Worm (Caenorhabditis elegans): Measurements from ENCODE around the gene T05H4.15.

The T05H4.15 gene

DNA sequence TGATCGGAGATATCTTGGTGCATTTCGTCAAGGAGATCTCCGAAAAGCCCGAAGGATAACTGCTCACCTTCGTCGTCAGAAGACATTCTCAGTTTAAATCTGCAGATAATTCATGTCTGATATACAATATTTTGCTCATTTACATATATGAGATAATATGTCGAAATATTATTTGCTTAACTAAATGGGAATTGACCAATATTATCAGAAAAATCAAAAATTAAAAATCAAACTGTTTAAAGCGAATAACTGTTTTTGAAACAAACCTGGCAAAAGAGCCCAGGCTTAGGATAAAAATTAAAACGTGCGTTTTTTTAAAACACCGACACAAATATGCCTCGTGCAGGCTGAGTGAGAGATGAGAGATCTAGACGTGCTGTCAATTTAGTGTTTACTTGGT lies at the start of gene T05H4.15:
Gene T05H4.15, minus strand, starts transcription at position 101 of the 400 bp plus-strand sequence.
- no peak for TF ChIP-seq dao-5 (tag; optimal IDR thresholded peaks at IDR 0.05)
- TF ChIP-seq him-1 (tag; optimal IDR thresholded peaks at IDR 0.05) = no peak
- TF ChIP-seq W03F9.2 (tag; optimal IDR thresholded peaks at IDR 0.05) = no peak

DNA sequence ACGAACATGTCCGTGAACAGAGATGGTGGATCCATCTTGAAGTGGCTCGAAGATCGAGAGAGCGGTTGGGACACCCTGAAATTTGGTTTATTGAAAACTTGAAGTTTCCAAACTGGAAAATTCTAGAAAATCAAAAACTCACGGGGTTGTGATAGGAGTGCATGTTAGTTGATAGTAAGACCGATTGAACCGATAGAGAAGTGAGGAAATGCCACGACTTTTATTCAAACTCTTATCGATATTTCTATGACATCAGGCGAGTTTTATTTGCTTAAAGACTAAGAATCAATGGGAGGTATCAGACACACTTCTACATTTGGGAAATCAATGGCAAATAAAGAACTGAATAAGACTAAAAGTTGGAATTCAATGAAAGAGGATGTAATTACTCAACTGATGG lies 47.3 kb upstream of the T05H4.15 start, which contains the start of gene lec-10:
Gene lec-10, minus strand, starts transcription at position 272 of the 400 bp plus-strand sequence.
- TF ChIP-seq W03F9.2 (tag; optimal IDR thresholded peaks at IDR 0.05) = no peak
- no peak for TF ChIP-seq dao-5 (tag; optimal IDR thresholded peaks at IDR 0.05)
- TF ChIP-seq him-1 (tag; optimal IDR thresholded peaks at IDR 0.05) = no peak

DNA sequence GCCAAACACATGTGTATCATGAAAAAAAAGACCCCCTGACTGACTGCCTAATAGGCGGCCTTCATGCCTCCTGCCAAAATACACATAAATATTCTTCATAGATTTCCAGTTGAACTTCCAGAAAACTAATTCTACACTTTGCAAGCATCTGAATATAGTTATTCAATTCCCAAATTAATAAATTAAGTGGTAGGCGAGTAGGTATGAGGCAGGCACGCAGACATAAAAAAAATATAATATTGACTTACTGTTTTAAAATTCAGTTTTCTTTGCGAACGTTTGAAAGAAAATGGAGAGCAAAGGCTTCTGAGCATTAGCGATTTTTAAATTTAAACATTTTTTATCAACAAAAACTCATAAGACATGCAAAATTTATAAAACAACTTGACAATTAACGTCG lies 46.4 kb upstream of the T05H4.15 start:
- TF ChIP-seq W03F9.2 (tag; optimal IDR thresholded peaks at IDR 0.05) (no peak), dao-5 (tag; optimal IDR thresholded peaks at IDR 0.05) (no peak), him-1 (tag; optimal IDR thresholded peaks at IDR 0.05) (no peak)

DNA sequence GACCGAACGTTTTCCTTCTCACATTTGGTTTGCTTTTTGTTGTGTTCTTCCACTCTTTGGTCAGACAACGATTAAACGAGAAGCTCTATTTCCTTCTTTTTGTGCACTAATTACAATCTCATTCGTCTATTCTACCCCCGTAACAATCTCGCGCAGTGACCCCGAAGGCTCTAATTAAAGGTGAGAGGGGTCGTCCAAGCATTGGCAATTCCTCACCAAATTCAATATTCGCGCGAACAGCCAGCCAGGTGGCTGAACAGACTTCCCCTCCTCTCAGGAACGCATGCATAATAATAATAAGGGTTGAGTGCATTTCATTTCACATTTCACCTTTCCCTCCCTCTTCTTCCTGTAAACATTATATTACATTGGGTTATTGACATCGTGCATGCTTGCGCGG lies 43.6 kb upstream of the T05H4.15 start:
- no peak for TF ChIP-seq W03F9.2 (tag; optimal IDR thresholded peaks at IDR 0.05)

DNA sequence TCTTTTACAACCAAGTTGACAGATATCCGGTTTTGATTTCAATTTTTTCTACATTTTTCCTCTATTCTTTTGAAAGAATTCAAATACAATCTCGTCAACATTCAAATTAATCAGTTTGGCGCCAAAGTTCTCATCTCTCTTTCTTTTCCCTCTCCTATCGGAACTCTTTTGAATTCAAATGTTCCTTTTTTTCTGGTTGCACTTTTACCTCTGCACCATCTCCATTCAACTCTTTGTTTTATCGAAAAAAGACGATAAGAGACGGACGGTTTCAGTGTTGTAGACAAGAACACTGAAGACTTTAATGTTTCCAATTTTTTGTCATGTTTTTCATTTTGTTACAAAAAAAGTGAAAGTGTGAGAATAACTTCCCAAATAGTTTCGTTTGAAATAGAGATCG lies 34.5 kb upstream of the T05H4.15 start:
- TF ChIP-seq dao-5 (tag; optimal IDR thresholded peaks at IDR 0.05) = no peak
- TF ChIP-seq him-1 (tag; optimal IDR thresholded peaks at IDR 0.05) = no peak
- no peak for TF ChIP-seq W03F9.2 (tag; optimal IDR thresholded peaks at IDR 0.05)

DNA sequence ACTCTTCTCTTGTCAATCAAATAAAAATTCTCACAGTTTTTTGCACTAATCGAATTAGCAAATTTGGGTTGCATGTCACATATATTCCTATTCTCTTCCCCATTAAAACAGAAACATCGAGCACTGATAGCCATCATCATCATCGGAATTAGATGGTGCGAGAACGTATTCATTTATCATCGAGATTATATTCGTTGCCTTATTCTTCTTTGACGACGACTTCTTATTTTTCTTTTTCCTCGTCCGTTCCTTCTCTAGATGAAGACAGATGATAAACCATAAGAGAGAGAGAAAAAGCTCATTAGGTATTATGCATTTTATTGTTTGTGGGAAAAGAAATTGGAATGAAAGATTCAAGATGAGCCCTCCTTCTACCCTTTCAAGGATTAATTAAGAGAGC lies 29.7 kb upstream of the T05H4.15 start:
- no peak for TF ChIP-seq dao-5 (tag; optimal IDR thresholded peaks at IDR 0.05)
- no peak for TF ChIP-seq him-1 (tag; optimal IDR thresholded peaks at IDR 0.05)
- TF ChIP-seq W03F9.2 (tag; optimal IDR thresholded peaks at IDR 0.05) = no peak

DNA sequence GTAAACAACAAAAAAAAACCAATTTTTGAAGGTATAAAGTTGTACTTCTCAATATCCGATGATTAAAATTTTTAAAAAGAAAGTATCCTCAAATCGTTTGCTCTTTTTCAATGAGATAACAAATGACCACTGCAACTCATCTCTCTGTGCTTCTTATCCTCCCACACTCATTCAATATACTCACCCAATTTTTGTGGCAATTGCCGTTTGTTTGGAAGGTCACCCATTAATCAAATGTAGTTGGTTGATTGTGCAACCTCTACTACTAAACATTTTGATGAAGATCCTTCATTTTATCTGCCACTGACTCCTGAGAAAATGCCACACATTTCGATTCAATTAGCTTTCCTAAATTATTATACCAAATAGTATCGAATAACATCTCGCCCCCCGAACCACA lies 26.2 kb upstream of the T05H4.15 start:
- no peak for TF ChIP-seq him-1 (tag; optimal IDR thresholded peaks at IDR 0.05)
- TF ChIP-seq W03F9.2 (tag; optimal IDR thresholded peaks at IDR 0.05) = no peak
- no peak for TF ChIP-seq dao-5 (tag; optimal IDR thresholded peaks at IDR 0.05)

DNA sequence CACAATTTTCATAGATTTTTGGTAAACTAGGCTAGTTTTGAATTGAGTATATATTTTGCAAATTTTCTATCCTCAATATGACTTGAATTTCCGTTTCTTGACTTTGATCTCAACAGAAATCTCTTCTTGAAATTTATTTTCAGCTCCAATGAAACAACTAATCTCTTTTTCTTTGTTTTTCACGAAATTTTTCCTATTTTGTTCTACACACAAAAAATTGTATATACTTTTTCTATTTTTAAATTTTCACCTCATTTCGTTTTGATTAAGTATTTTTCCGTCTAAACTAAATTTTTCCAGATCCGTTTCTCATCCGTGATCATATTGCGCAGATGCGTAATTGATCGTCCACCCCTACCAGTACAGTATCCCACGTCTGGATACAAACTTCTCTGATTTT lies 23.3 kb upstream of the T05H4.15 start, which contains the start of gene unc-83:
Gene unc-83, plus strand, starts transcription at position 301 of the 400 bp plus-strand sequence.
- TF ChIP-seq W03F9.2 (tag; optimal IDR thresholded peaks at IDR 0.05) (no peak), him-1 (tag; optimal IDR thresholded peaks at IDR 0.05) (no peak), dao-5 (tag; optimal IDR thresholded peaks at IDR 0.05) (no peak)

DNA sequence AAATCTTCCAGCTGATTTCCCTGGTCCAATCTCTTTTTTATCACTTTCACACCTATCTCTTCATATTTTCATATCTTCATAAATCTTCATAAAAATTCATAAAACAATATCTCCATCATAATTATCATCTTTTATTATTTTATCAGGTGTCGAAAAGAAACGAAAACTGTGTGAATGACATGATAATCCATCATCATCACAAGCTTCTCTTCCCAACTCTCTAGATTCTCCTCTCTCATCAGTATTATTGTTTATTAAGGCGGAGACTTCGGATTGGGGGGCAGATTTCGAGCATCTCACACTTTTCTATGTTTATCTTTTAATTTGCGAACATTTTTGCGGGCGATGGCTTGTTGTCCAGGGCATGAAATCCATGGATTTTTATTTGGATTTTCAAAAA lies 22.7 kb upstream of the T05H4.15 start:
- TF ChIP-seq W03F9.2 (tag; optimal IDR thresholded peaks at IDR 0.05) = no peak
- no peak for TF ChIP-seq dao-5 (tag; optimal IDR thresholded peaks at IDR 0.05)
- no peak for TF ChIP-seq him-1 (tag; optimal IDR thresholded peaks at IDR 0.05)

DNA sequence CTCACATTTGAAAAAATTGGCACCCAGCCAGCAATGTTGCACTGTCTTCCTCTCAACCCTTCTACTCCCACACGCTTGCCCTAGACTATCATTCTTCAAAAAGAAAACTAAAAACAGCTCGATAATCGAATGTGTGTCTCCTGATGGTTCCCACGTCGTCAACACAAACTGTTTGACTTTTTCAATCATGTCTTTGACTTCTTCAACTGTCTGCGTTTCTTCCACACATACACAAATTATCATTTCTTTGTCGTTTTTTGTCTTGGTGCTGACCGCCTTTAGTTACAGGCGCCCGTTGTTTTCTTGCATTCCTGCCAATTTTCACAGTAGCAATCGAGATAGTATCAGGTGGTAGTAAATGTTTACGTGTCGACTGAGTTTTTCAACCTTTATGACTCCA lies 21.1 kb upstream of the T05H4.15 start:
- TF ChIP-seq him-1 (tag; optimal IDR thresholded peaks at IDR 0.05) = no peak
- no peak for TF ChIP-seq W03F9.2 (tag; optimal IDR thresholded peaks at IDR 0.05)
- no peak for TF ChIP-seq dao-5 (tag; optimal IDR thresholded peaks at IDR 0.05)

DNA sequence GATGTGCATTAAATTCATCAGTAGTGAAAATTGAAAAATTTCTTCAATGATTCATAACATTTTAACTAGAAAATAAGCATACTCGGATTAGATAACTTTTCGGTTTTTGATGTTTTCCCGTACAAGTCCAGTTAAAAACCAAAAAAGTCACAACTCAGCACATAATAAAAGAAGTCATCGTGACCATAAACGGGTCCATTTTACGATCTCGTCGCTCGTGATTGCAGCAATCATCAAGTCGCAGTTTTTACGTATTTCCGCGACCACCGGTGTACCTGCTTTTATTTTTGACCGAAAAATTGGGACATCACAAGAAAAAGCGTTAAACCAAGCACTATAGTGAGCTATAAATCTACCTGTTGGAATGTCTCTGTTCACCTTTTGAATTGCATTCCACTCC lies 19.7 kb upstream of the T05H4.15 start:
- no peak for TF ChIP-seq him-1 (tag; optimal IDR thresholded peaks at IDR 0.05)

DNA sequence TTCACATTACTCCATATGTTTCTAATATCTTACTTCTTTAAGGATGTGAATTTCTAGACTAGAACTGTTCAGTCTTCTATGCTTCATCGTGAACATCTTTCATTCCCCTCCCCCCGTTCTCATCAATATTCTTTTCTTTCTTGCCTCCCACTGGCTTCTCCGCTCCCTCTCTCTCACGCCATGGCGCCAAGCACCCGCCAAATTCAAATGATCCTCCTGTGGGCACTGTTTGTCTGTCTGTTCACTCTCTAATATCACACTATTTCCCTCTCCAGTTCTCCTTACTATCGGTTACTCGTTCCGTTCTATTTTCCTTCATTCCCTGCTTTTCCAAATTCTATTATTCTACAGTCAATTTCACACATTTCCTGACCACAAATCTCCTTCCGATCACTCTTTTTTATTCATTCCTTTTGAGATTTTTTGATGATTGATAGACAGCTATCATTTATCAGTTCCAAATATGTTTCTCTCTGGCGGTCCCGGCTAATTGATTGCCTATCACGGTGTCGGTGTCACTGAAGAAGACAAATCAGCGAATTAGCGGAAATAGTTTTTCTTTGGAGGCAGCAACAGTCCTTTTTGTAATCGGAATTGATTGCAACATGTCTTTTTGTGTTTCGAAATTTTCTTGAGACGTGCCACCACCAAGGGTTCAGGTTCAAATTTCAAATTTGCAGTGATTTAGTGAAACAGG lies 16.9 kb upstream of the T05H4.15 start:
- TF ChIP-seq W03F9.2 (tag; optimal IDR thresholded peaks at IDR 0.05) (no peak), dao-5 (tag; optimal IDR thresholded peaks at IDR 0.05) (no peak), him-1 (tag; optimal IDR thresholded peaks at IDR 0.05) (no peak)

DNA sequence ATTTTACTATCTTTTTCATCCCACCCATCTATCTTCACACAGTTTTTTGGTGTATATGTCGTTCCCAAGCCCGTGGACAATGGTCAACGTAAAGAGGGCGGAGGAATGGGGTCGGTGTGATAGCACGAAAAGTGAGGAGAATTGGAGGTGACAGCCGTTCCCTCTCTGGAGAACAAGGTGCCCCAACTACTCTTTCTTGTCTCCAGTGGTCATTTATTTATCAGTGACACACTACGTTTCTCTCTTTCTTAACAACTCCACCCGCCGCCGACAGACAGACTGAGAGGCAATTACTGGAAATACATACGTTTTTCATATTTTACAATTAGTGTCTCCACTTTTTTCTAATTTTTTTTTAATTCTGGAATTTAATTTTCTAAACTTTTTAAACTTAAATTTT lies 15.4 kb upstream of the T05H4.15 start:
- TF ChIP-seq dao-5 (tag; optimal IDR thresholded peaks at IDR 0.05) = no peak
- TF ChIP-seq W03F9.2 (tag; optimal IDR thresholded peaks at IDR 0.05) = no peak
- no peak for TF ChIP-seq him-1 (tag; optimal IDR thresholded peaks at IDR 0.05)

DNA sequence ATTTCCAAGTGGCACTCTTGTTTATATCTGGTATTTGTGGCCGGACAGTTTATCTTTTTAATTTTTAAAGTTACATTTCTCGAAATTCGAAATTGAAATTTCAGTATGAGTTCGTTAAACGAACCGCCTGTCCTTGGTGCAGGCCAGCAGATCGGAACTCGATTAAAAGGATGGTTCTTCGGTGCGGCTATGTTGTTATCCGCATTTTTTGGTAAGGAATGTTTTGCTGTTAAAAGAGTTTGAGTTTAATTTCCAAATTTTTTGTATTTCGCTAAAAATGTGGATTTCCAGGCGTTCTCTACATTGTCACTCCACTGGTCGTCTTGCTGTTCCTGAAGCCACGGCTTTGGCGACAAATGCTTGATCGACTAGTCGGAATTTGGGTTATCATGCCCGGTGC lies 11.6 kb upstream of the T05H4.15 start, which contains the start of gene acl-9:
Gene acl-9, plus strand, starts transcription at position 105 of the 400 bp plus-strand sequence.
- TF ChIP-seq him-1 (tag; optimal IDR thresholded peaks at IDR 0.05) (no peak), dao-5 (tag; optimal IDR thresholded peaks at IDR 0.05) (no peak), W03F9.2 (tag; optimal IDR thresholded peaks at IDR 0.05) (no peak)

Measured in whole organism, L4/young adult.